Worm (Caenorhabditis elegans) whole organism, late embryonic: ENCODE measurements around the gene W06D11.5.

ENCODE experiments used
- pat-9 ChIP-seq: fragments of 200-800 bp; sonication (Bioruptor generic); optimal IDR thresholded peaks from 2 replicates; lab custom pipeline; 2018; ENCODE audit warnings: mild to moderate bottlenecking, missing genetic modification characterization, moderate library complexity, missing compliant biosample characterization
- sox-2 ChIP-seq: fragments of 200-800 bp; sonication (Bioruptor generic); IDR thresholded peaks from 2 replicates; pipeline ENCODE4 v1.3.6; 2022; ENCODE audit warnings: missing genetic modification reagents, missing genetic modification characterization, missing compliant biosample characterization
- syd-9 ChIP-seq: sonication (generic microtip); optimal IDR thresholded peaks from 2 replicates; lab custom pipeline; 2016; ENCODE audit warnings: mild to moderate bottlenecking, missing genetic modification characterization, moderate library complexity, missing compliant biosample characterization
- ttx-3 ChIP-seq: sonication (generic microtip); optimal IDR thresholded peaks from 2 replicates; lab custom pipeline; 2016; ENCODE audit warnings: missing genetic modification reagents, missing genetic modification characterization, missing compliant biosample characterization

ce11 chrX:12252189-12252588, 47.7 kb upstream of the W06D11.5 start:
- TF ChIP-seq sox-2, result no peak
- no peak for TF ChIP-seq pat-9
- TF ChIP-seq ttx-3 (tag; lab: Kevin White, UChicago), result no peak
- TF ChIP-seq syd-9 (tag; lab: Kevin White, UChicago), result no peak
